Fruit fly (Drosophila melanogaster): ENCODE results near the gene CG9902.

DNA sequence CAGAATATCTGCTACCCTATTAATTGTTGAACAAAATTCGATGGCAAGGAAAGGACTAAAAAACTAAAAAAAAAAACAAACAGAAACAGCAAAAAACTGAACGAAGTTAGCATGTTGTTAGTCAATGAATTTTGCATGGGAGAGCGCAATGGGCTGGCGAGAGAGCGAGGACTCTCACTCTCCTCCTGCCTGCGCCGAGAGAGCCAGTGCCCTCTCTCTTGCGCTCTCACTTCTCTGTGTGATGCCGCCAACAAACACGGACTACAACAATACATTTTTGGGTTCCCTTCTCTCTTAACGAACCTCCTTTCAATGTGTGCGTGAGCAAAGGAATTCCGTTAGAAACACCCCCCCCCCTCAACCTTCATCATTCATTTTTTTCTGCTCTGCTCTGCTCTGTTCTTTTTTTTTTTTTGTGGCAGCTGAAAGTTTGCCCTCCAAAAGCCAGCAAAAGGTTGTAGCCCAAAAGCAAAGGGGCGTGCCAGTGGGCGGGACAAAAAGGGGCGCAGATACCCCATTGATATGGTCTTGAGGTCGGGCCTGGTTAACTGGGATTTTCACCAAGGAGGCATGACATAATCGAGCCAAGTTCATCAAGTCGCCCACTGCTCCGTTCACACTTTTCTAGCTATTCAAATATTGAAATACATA is 21.1 kb downstream of the CG9902 start:
- TF ChIP-seq D1 (tag; optimal IDR thresholded peaks at IDR 0.05) (no peak), fd96Ca (GFP tag; IDR thresholded peaks at IDR 0.05) (no peak), CG8159 (tag; optimal IDR thresholded peaks at IDR 0.05) (no peak), rn (GFP tag; IDR thresholded peaks at IDR 0.05) (no peak), CG8301 (tag; optimal IDR thresholded peaks at IDR 0.05) (no peak), CG13204 (GFP tag; optimal IDR thresholded peaks at IDR 0.05) (no peak)
